Fruit fly (Drosophila melanogaster) whole organism, embryonic: ENCODE measurements around the gene CG14535.

ENCODE experiments used
- Ada2b ChIP-seq: fragments of 200-800 bp; sonication (Bioruptor generic); IDR thresholded peaks from 2 replicates; pipeline ENCODE4 v1.3.6; 2022; ENCODE audit warnings: missing biosample characterization, missing genetic modification characterization
- Atf3 ChIP-seq: fragments of 200-800 bp; sonication (Bioruptor generic); optimal IDR thresholded peaks from 3 replicates; lab custom pipeline; 2016; ENCODE audit warnings: missing biosample characterization, missing genetic modification characterization
- Atf6 ChIP-seq: fragments of 200-800 bp; sonication (Bioruptor generic); IDR thresholded peaks from 2 replicates; pipeline ENCODE4 v1.3.6; 2022; ENCODE audit warnings: missing biosample characterization, missing genetic modification characterization
- B-H1 ChIP-seq: fragments of 200-800 bp; sonication (Bioruptor generic); IDR thresholded peaks from 3 replicates; pipeline ENCODE4 v1.3.6; 2022; ENCODE audit warnings: missing biosample characterization, missing genetic modification characterization
- Bdp1 ChIP-seq: fragments of 200-800 bp; sonication (Bioruptor generic); optimal IDR thresholded peaks from 3 replicates; lab custom pipeline; 2016; ENCODE audit warnings: missing biosample characterization, missing genetic modification characterization
- Bteb2 ChIP-seq: fragments of 200-800 bp; sonication (Bioruptor generic); optimal IDR thresholded peaks from 2 replicates; lab custom pipeline; 2016; ENCODE audit warnings: missing biosample characterization, missing genetic modification characterization
- CG10431 ChIP-seq: fragments of 200-800 bp; sonication (Bioruptor generic); optimal IDR thresholded peaks from 3 replicates; lab custom pipeline; 2018; ENCODE audit warnings: missing biosample characterization, mild to moderate bottlenecking, missing genetic modification characterization
- CG10462 ChIP-seq: fragments of 200-800 bp; sonication (Bioruptor generic); optimal IDR thresholded peaks from 2 replicates; lab custom pipeline; 2016; ENCODE audit warnings: missing biosample characterization, missing genetic modification characterization
- CG10543 ChIP-seq: fragments of 200-800 bp; sonication (Bioruptor generic); optimal IDR thresholded peaks from 3 replicates; lab custom pipeline; 2017; ENCODE audit warnings: missing biosample characterization, mild to moderate bottlenecking, missing genetic modification characterization, moderate library complexity
- CG15269 ChIP-seq: fragments of 200-800 bp; sonication (Bioruptor generic); optimal IDR thresholded peaks from 2 replicates; lab custom pipeline; 2018; ENCODE audit warnings: missing biosample characterization, mild to moderate bottlenecking, missing genetic modification characterization, moderate library complexity
- CG1529 ChIP-seq: fragments of 200-800 bp; sonication (Bioruptor generic); optimal IDR thresholded peaks from 3 replicates; lab custom pipeline; 2018; ENCODE audit warnings: missing biosample characterization, missing genetic modification characterization
- CG17385 ChIP-seq: fragments of 200-800 bp; sonication (Bioruptor generic); optimal IDR thresholded peaks from 3 replicates; lab custom pipeline; 2018; ENCODE audit warnings: missing biosample characterization, mild to moderate bottlenecking, missing genetic modification characterization
- CG1832 ChIP-seq: fragments of 200-800 bp; sonication (Bioruptor generic); optimal IDR thresholded peaks from 2 replicates; lab custom pipeline; 2017; ENCODE audit warnings: missing biosample characterization, mild to moderate bottlenecking, missing genetic modification characterization, inconsistent platforms
- CG18619 ChIP-seq: fragments of 200-800 bp; sonication (Bioruptor generic); optimal IDR thresholded peaks from 3 replicates; lab custom pipeline; 2017; ENCODE audit warnings: missing biosample characterization, mild to moderate bottlenecking, missing genetic modification characterization
- CG2889 ChIP-seq: fragments of 200-800 bp; sonication (Bioruptor generic); IDR thresholded peaks from 3 replicates; pipeline ENCODE4 v1.3.6; 2022; ENCODE audit warnings: missing biosample characterization, missing genetic modification characterization
- CG33213 ChIP-seq: fragments of 200-800 bp; sonication (Bioruptor generic); optimal IDR thresholded peaks from 3 replicates; lab custom pipeline; 2016; ENCODE audit warnings: missing biosample characterization, missing genetic modification characterization
- CG3847 ChIP-seq: fragments of 200-800 bp; sonication (Bioruptor generic); IDR thresholded peaks from 2 replicates; pipeline ENCODE4 v1.3.6; 2022; ENCODE audit warnings: missing biosample characterization, missing genetic modification characterization
- CG4707 ChIP-seq: fragments of 200-800 bp; sonication (Bioruptor generic); optimal IDR thresholded peaks from 2 replicates; lab custom pipeline; 2018; ENCODE audit warnings: missing biosample characterization, mild to moderate bottlenecking, missing genetic modification characterization, moderate library complexity
- CG4820 ChIP-seq: fragments of 200-800 bp; sonication (Bioruptor generic); optimal IDR thresholded peaks from 3 replicates; lab custom pipeline; 2016; ENCODE audit warnings: missing biosample characterization, missing genetic modification characterization
- CG6175 ChIP-seq: fragments of 200-800 bp; sonication (Bioruptor generic); IDR thresholded peaks from 3 replicates; pipeline ENCODE4 v1.3.6; 2022; ENCODE audit warnings: missing biosample characterization, missing genetic modification characterization
- CG6765 ChIP-seq: fragments of 200-800 bp; sonication (Bioruptor generic); optimal IDR thresholded peaks from 3 replicates; lab custom pipeline; 2017; ENCODE audit warnings: missing biosample characterization, mild to moderate bottlenecking, missing genetic modification characterization
- CG8765 ChIP-seq: fragments of 200-800 bp; sonication (Bioruptor generic); IDR thresholded peaks from 2 replicates; pipeline ENCODE4 v1.3.6; 2022; ENCODE audit warnings: missing biosample characterization, missing genetic modification characterization
- CG8924 ChIP-seq: fragments of 200-800 bp; optimal IDR thresholded peaks from 3 replicates; lab custom pipeline; 2019; ENCODE audit warnings: missing biosample characterization, mild to moderate bottlenecking, missing genetic modification characterization, moderate library complexity
- CG9876 ChIP-seq: fragments of 200-800 bp; sonication (Bioruptor generic); optimal IDR thresholded peaks from 2 replicates; lab custom pipeline; 2016; ENCODE audit warnings: missing biosample characterization, missing genetic modification characterization
- CrebB ChIP-seq: fragments of 200-800 bp; sonication (Bioruptor generic); optimal IDR thresholded peaks from 3 replicates; lab custom pipeline; 2018; ENCODE audit warnings: missing biosample characterization, mild to moderate bottlenecking, missing genetic modification characterization
- H15 ChIP-seq: fragments of 200-800 bp; sonication (Bioruptor generic); IDR thresholded peaks from 3 replicates; pipeline ENCODE4 v1.3.6; 2022; ENCODE audit warnings: missing biosample characterization, missing genetic modification characterization
- Lhr ChIP-seq: fragments of 200-800 bp; sonication (Bioruptor generic); optimal IDR thresholded peaks from 3 replicates; lab custom pipeline; 2017; ENCODE audit warnings: mild to moderate bottlenecking, missing biosample characterization, missing genetic modification reagents, missing genetic modification characterization
- MBD-R2 ChIP-seq: fragments of 200-800 bp; sonication (Bioruptor generic); IDR thresholded peaks from 2 replicates; pipeline ENCODE4 v1.3.6; 2022; ENCODE audit warnings: missing biosample characterization, missing genetic modification characterization
- Mes4 ChIP-seq: fragments of 200-800 bp; sonication (Bioruptor generic); optimal IDR thresholded peaks from 2 replicates; lab custom pipeline; 2016; ENCODE audit warnings: missing biosample characterization, missing genetic modification characterization
- NFAT ChIP-seq: fragments of 200-800 bp; sonication (Bioruptor generic); IDR thresholded peaks from 2 replicates; pipeline ENCODE4 v1.3.6; 2022; ENCODE audit warnings: missing biosample characterization, missing genetic modification characterization
- Poxn ChIP-seq: fragments of 200-800 bp; sonication (Bioruptor generic); IDR thresholded peaks from 2 replicates; pipeline ENCODE4 v1.3.6; 2022; ENCODE audit warnings: missing biosample characterization, missing genetic modification characterization
- Xbp1 ChIP-seq: fragments of 200-800 bp; sonication (Bioruptor generic); optimal IDR thresholded peaks from 3 replicates; lab custom pipeline; 2016; ENCODE audit warnings: missing biosample characterization, mild to moderate bottlenecking, missing genetic modification characterization
- YL-1 ChIP-seq: fragments of 200-800 bp; sonication (Bioruptor generic); optimal IDR thresholded peaks from 3 replicates; lab custom pipeline; 2017; ENCODE audit warnings: missing biosample characterization, mild to moderate bottlenecking, missing genetic modification characterization
- al ChIP-seq: fragments of 200-800 bp; sonication (Bioruptor generic); IDR thresholded peaks from 2 replicates; pipeline ENCODE4 v1.3.6; 2022; ENCODE audit warnings: missing biosample characterization, missing genetic modification characterization
- caup ChIP-seq: fragments of 200-800 bp; sonication (Bioruptor generic); optimal IDR thresholded peaks from 3 replicates; lab custom pipeline; 2017; ENCODE audit warnings: missing biosample characterization, mild to moderate bottlenecking, missing genetic modification characterization, moderate library complexity; ENCODE audit not compliant: severe bottlenecking
- disco-r ChIP-seq: fragments of 200-800 bp; sonication (Bioruptor generic); optimal IDR thresholded peaks from 2 replicates; lab custom pipeline; 2016; ENCODE audit warnings: missing biosample characterization, missing genetic modification characterization
- ems ChIP-seq: fragments of 200-800 bp; sonication (Bioruptor generic); optimal IDR thresholded peaks from 3 replicates; lab custom pipeline; 2016; ENCODE audit warnings: missing biosample characterization, missing genetic modification characterization
- en ChIP-seq: fragments of 200-800 bp; sonication (Bioruptor generic); optimal IDR thresholded peaks from 2 replicates; lab custom pipeline; 2016; ENCODE audit warnings: missing biosample characterization, missing genetic modification characterization
- fru ChIP-seq: fragments of >200 bp; optimal IDR thresholded peaks from 2 replicates; lab custom pipeline; 2017
- grn ChIP-seq: fragments of 200-800 bp; sonication (Bioruptor generic); optimal IDR thresholded peaks from 3 replicates; lab custom pipeline; 2017; ENCODE audit warnings: missing biosample characterization, missing genetic modification characterization
- jigr1 ChIP-seq: fragments of 200-800 bp; sonication (Bioruptor generic); IDR thresholded peaks from 3 replicates; pipeline ENCODE4 v1.3.6; 2022; ENCODE audit warnings: missing biosample characterization, missing genetic modification characterization
- lmd ChIP-seq: fragments of 200-800 bp; sonication (Bioruptor generic); IDR thresholded peaks from 2 replicates; pipeline ENCODE4 v1.3.6; 2022; ENCODE audit warnings: missing biosample characterization, missing genetic modification characterization
- nom ChIP-seq: fragments of 200-800 bp; sonication (Bioruptor generic); optimal IDR thresholded peaks from 2 replicates; lab custom pipeline; 2017; ENCODE audit warnings: missing biosample characterization, missing genetic modification characterization, mild to moderate bottlenecking, moderate library complexity, missing genetic modification reagents
- pho ChIP-seq: fragments of 200-800 bp; sonication (Bioruptor generic); optimal IDR thresholded peaks from 2 replicates; lab custom pipeline; 2016; ENCODE audit warnings: missing biosample characterization, missing genetic modification characterization
- repo ChIP-seq: fragments of 200-800 bp; sonication (Bioruptor generic); optimal IDR thresholded peaks from 2 replicates; lab custom pipeline; 2016; ENCODE audit warnings: missing biosample characterization, missing genetic modification characterization
- sens ChIP-seq: fragments of 200-800 bp; sonication (Bioruptor generic); peaks from one replicate; lab custom pipeline; 2016; ENCODE audit warnings: missing biosample characterization, missing genetic modification characterization
- tap ChIP-seq: fragments of 200-800 bp; optimal IDR thresholded peaks from 3 replicates; lab custom pipeline; 2019; ENCODE audit warnings: missing biosample characterization, mild to moderate bottlenecking, missing genetic modification characterization, moderate library complexity
- tgo ChIP-seq: fragments of 200-800 bp; sonication (Bioruptor generic); IDR thresholded peaks from 3 replicates; pipeline ENCODE4 v1.3.6; 2022; ENCODE audit warnings: missing biosample characterization, missing genetic modification characterization
- unpg ChIP-seq: fragments of 200-800 bp; sonication (Bioruptor generic); optimal IDR thresholded peaks from 3 replicates; lab custom pipeline; 2018; ENCODE audit warnings: missing biosample characterization, mild to moderate bottlenecking, missing genetic modification characterization, moderate library complexity

The CG14535 gene

DNA sequence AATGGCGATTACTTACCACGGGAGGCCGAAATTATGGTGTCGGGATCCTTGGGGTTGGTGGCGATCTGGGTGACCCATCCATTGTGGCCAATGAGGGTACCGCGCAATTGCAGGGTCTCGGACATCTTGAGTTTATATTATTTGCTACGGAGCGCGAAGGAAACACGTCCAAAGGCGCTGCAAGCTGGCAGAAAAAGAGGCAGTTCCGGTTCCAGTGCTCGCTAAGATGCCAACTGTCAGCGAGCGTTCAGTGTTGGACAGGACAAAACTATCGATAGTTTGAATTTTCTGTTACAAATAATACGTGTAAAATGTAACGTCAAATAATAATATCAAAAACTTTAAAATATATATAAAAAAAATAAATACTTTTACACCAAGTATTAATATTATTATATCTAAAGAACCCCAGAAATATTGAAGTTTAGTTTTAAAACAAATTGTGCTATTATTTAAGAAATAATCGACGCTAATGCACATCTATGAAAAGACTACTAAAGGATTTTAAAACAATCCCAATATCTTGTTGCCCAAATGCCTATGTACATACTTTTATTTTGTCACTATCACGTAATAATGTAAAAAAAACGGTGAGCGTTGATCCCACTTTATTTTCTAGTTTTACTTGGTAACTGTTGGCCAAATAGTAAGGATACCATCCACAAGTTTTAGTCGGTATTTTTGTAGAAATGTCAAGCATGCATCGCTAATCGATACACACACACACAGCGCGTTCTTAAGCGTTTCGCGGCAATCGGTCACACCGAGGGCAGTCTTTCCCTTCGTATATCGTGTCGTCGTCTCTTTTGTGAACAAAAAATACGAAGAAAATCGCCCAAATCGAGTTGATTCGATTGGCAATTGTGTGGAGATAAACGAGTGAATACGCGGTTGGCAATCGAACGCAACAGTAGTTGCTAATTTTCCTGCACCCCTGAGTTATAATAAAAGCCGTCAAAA is 27.9 kb downstream of the CG14535 start, which contains the start of the genes Rack1 and mts (continued):
- TF ChIP-seq CG8924 = peak; percentile 64
- peak; percentile 76 for TF ChIP-seq tap (tag; lab: Kevin White, UChicago)
- TF ChIP-seq ems = peak; percentile 66
- TF ChIP-seq CG33213 (GFP tag; lab: Kevin White, UChicago) = peak; percentile 81
- TF ChIP-seq CG1529 (GFP tag; lab: Kevin White, UChicago) = peak; percentile 60
- peak; percentile 29 for TF ChIP-seq grn (GFP tag; lab: Kevin White, UChicago)
- TF ChIP-seq repo (GFP tag; lab: Kevin White, UChicago) = peak; percentile 68
- TF ChIP-seq al (GFP tag; lab: Robert Waterston, UW) = peak; percentile 55; the same call in 1 of the 2 replicates
- peak; percentile 54; the same call in 2 of the 3 replicates for TF ChIP-seq B-H1 (GFP tag; lab: Robert Waterston, UW)
- TF ChIP-seq tgo (GFP tag; lab: Robert Waterston, UW) = peak; percentile 67
- peak; percentile 64 for TF ChIP-seq CG4820
- TF ChIP-seq Lhr = peak; percentile 72
- TF ChIP-seq CG6765 (GFP tag; lab: Kevin White, UChicago) = peak; percentile 94
- TF ChIP-seq Bdp1 (GFP tag; lab: Kevin White, UChicago) = peak; percentile 68
- no peak for TF ChIP-seq jigr1
- TF ChIP-seq MBD-R2 (GFP tag; lab: Robert Waterston, UW) = peak; percentile 66
- no peak for TF ChIP-seq fru (lab: Kevin White, UChicago)
- TF ChIP-seq Atf3 (GFP tag; lab: Kevin White, UChicago) = peak; percentile 43
- TF ChIP-seq pho (GFP tag; lab: Kevin White, UChicago) = peak; percentile 71
- peak; percentile 79 for TF ChIP-seq H15
- TF ChIP-seq Xbp1 (GFP tag; lab: Kevin White, UChicago) = peak; percentile 82
- peak; percentile 66 for TF ChIP-seq disco-r (GFP tag; lab: Kevin White, UChicago)
- TF ChIP-seq NFAT (GFP tag; lab: Robert Waterston, UW) = peak; percentile 88
- TF ChIP-seq CG10462 (GFP tag; lab: Kevin White, UChicago) = peak; percentile 50
- peak; percentile 91 for TF ChIP-seq CG10543 (GFP tag; lab: Kevin White, UChicago)
- peak; percentile 86 for TF ChIP-seq CG17385 (GFP tag; lab: Kevin White, UChicago)
- TF ChIP-seq lmd (GFP tag; lab: Robert Waterston, UW) = peak; percentile 60
- peak; percentile 89 for TF ChIP-seq CG10431 (GFP tag; lab: Kevin White, UChicago)
- peak; percentile 88 for TF ChIP-seq CrebB (tag; lab: Kevin White, UChicago)
- peak; percentile 87 for TF ChIP-seq CG4707 (GFP tag; lab: Kevin White, UChicago)
- TF ChIP-seq unpg (GFP tag; lab: Kevin White, UChicago) = peak; percentile 83
- TF ChIP-seq nom (GFP tag; lab: Kevin White, UChicago) = peak; percentile 89
- peak; percentile 74 for TF ChIP-seq Atf6
- no peak; the same call in 1 of the 2 replicates for TF ChIP-seq CG8765 (GFP tag; lab: Robert Waterston, UW)
- TF ChIP-seq CG15269 = peak; percentile 82
- TF ChIP-seq YL-1 (GFP tag; lab: Kevin White, UChicago) = peak; percentile 98
- TF ChIP-seq CG6175 (GFP tag; lab: Robert Waterston, UW) = peak; percentile 61; the same call in 1 of the 3 replicates
- peak; percentile 89 for TF ChIP-seq CG18619 (GFP tag; lab: Kevin White, UChicago)
- no peak for TF ChIP-seq CG1832 (GFP tag; lab: Kevin White, UChicago)
- TF ChIP-seq CG2889 = 0 out of 3 replicates have a peak, but pooled peaks have one; percentile 11
- peak; percentile 93 for TF ChIP-seq sens (GFP tag; lab: Kevin White, UChicago)
- peak; percentile 96 for TF ChIP-seq caup (GFP tag; lab: Kevin White, UChicago)
- TF ChIP-seq Poxn (GFP tag; lab: Robert Waterston, UW) = 0 out of 2 replicates have a peak, but pooled peaks have one; percentile 16
- TF ChIP-seq Mes4 (GFP tag; lab: Kevin White, UChicago) = peak; percentile 94
- TF ChIP-seq Bteb2 (GFP tag; lab: Kevin White, UChicago) = peak; percentile 69
- peak; percentile 75 for TF ChIP-seq en (GFP tag; lab: Kevin White, UChicago)
- TF ChIP-seq Ada2b (GFP tag; lab: Robert Waterston, UW) = peak; percentile 38; the same call in 1 of the 2 replicates
- peak; percentile 84 for TF ChIP-seq CG3847 (GFP tag; lab: Robert Waterston, UW)
- peak; percentile 70 for TF ChIP-seq CG9876 (GFP tag; lab: Kevin White, UChicago)
